Worm (Caenorhabditis elegans): Measurements from ENCODE around the gene grl-1.

grl-1 gene

ce11 chrV:5512559-5512958, 21.1 kb downstream of the grl-1 start (continued):
- TF ChIP-seq nhr-10 (tag; optimal IDR thresholded peaks at IDR 0.05) = peak; percentile 13

- TF ChIP-seq dmd-6 (GFP tag; IDR thresholded peaks at IDR 0.05) = 0 out of 2 replicates have a peak, but pooled peaks have one; percentile 19
- no peak for TF ChIP-seq lin-38 (GFP tag; IDR thresholded peaks at IDR 0.05)
- TF ChIP-seq hlh-11 (tag; optimal IDR thresholded peaks at IDR 0.05) = peak; percentile 10
- TF ChIP-seq F26F4.8 (GFP tag; conservative IDR thresholded peaks at IDR 0.05) = no peak
- TF ChIP-seq aha-1 (tag) = peak; percentile 31
- TF ChIP-seq dmd-8 (GFP tag; IDR thresholded peaks at IDR 0.05) = no peak
- TF ChIP-seq zip-2 (tag; optimal IDR thresholded peaks at IDR 0.05) = no peak
- no peak for TF ChIP-seq snpc-1.2 (GFP tag; IDR thresholded peaks at IDR 0.05)
- TF ChIP-seq dve-1 (tag; optimal IDR thresholded peaks at IDR 0.05; ENCODE audit: insufficient read depth) = peak; percentile 33
- TF ChIP-seq tra-1 (GFP tag; IDR thresholded peaks at IDR 0.05) = no peak
- no peak for TF ChIP-seq daf-16 (GFP tag; optimal IDR thresholded peaks at IDR 0.05)
- TF ChIP-seq daf-16 (tag; optimal IDR thresholded peaks at IDR 0.05) = peak; percentile 43
- no peak for TF ChIP-seq lsy-2 (tag; optimal IDR thresholded peaks at IDR 0.05)
- TF ChIP-seq hlh-30 (tag; optimal IDR thresholded peaks at IDR 0.05; ENCODE audit: insufficient read depth) = peak; percentile 1
- TF ChIP-seq nhr-28 (tag; optimal IDR thresholded peaks at IDR 0.05) = peak; percentile 70
- no peak for TF ChIP-seq F37D6.2 (tag; optimal IDR thresholded peaks at IDR 0.05)
- no peak for TF ChIP-seq jun-1 (tag; optimal IDR thresholded peaks at IDR 0.05)
- TF ChIP-seq fkh-10 (GFP tag; optimal IDR thresholded peaks at IDR 0.05) = no peak
- no peak for TF ChIP-seq lin-1 (GFP tag; IDR thresholded peaks at IDR 0.05)
- TF ChIP-seq F49E8.2 (tag; optimal IDR thresholded peaks at IDR 0.05; ENCODE audit: borderline replicate concordance) = no peak
- no peak for TF ChIP-seq D1046.2 (GFP tag; IDR thresholded peaks at IDR 0.05)
- TF ChIP-seq madf-5 (GFP tag; IDR thresholded peaks at IDR 0.05) = no peak
- TF ChIP-seq lir-3 (tag; optimal IDR thresholded peaks at IDR 0.05) = no peak
- no peak for TF ChIP-seq zfp-3 (GFP tag; conservative IDR thresholded peaks at IDR 0.05)
- TF ChIP-seq lin-15B (tag; optimal IDR thresholded peaks at IDR 0.05) = no peak
- TF ChIP-seq ZK546.5 (tag; optimal IDR thresholded peaks at IDR 0.05) = no peak
- TF ChIP-seq ama-1 (optimal IDR thresholded peaks at IDR 0.05) = no peak
- TF ChIP-seq madf-9 (GFP tag; conservative IDR thresholded peaks at IDR 0.05) = no peak
- no peak for TF ChIP-seq egl-27 (tag; optimal IDR thresholded peaks at IDR 0.05)
- no peak for TF ChIP-seq nhr-6 (tag; optimal IDR thresholded peaks at IDR 0.05)
- TF ChIP-seq unc-130 (GFP tag; optimal IDR thresholded peaks at IDR 0.05) = no peak
- TF ChIP-seq nhr-10 (tag; optimal IDR thresholded peaks at IDR 0.05) = no peak
- TF ChIP-seq spr-1 (tag; optimal IDR thresholded peaks at IDR 0.05) = no peak
- no peak for TF ChIP-seq duxl-1 (tag; optimal IDR thresholded peaks at IDR 0.05; ENCODE audit: poor library complexity)
- TF ChIP-seq zfp-2 (tag; optimal IDR thresholded peaks at IDR 0.05) = no peak
- TF ChIP-seq arid-1 (GFP tag; conservative IDR thresholded peaks at IDR 0.05) = no peak
- no peak for TF ChIP-seq lin-13 (GFP tag; optimal IDR thresholded peaks at IDR 0.05)
- peak; percentile 55; the same call in 1 of the 2 replicates for TF ChIP-seq php-3 (GFP tag; IDR thresholded peaks at IDR 0.05)
- no peak for TF ChIP-seq Y105C5A.15 (GFP tag; IDR thresholded peaks at IDR 0.05)
- no peak for TF ChIP-seq nhr-11 (tag; optimal IDR thresholded peaks at IDR 0.05)
- no peak for TF ChIP-seq nhr-237 (tag; optimal IDR thresholded peaks at IDR 0.05)
- TF ChIP-seq daf-12 (tag; optimal IDR thresholded peaks at IDR 0.05) = no peak
- TF ChIP-seq unc-62 (GFP tag; optimal IDR thresholded peaks at IDR 0.05 in 1 of 2) = no peak
- TF ChIP-seq unc-62 (tag; optimal IDR thresholded peaks at IDR 0.05) = no peak
- TF ChIP-seq aly-2 (tag; optimal IDR thresholded peaks at IDR 0.05) = no peak
- no peak for TF ChIP-seq ceh-32 (tag; optimal IDR thresholded peaks at IDR 0.05; ENCODE audit: poor library complexity)
- TF ChIP-seq nhr-77 (tag; optimal IDR thresholded peaks at IDR 0.05) = peak; percentile 63
- TF ChIP-seq mep-1 (tag; optimal IDR thresholded peaks at IDR 0.05) = no peak
These were observed 21.9 kb downstream of the grl-1 start for ce11 chrV:5511720-5512119.

All from whole organism, L4 larva.